Fruit fly (Drosophila melanogaster): ENCODE data around the gene CG31445.

DNA sequence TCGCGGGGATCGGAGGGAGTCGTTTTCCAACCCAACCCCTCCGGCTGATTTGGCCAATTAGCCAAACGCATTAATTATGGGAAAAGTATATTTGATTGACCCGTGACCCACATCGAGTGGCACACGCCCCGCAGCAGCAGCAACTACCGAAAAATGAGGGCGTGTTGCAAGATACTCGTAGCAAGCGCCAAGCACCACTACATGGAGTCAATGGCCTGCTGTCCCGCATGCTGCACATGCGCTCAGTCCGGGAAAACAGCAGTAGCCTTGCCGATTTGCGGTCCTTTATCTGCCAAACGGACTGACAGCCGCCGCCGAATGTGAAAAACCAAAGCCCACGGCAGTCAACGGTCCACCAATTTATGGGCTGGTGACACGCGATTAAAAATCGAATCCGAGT, 27.3 kb downstream of the CG31445 start:
- TF ChIP-seq CG12768 (GFP tag; optimal IDR thresholded peaks at IDR 0.05) (no peak), Mnt (GFP tag; optimal IDR thresholded peaks at IDR 0.05) (no peak), CG5204 (GFP tag; optimal IDR thresholded peaks at IDR 0.05) (no peak), Hr96 (GFP tag; optimal IDR thresholded peaks at IDR 0.05) (no peak), cnc (optimal IDR thresholded peaks at IDR 0.05) (no peak), pad (GFP tag; optimal IDR thresholded peaks at IDR 0.05) (no peak), bab1 (GFP tag; optimal IDR thresholded peaks at IDR 0.05) (no peak), CG11617 (GFP tag; optimal IDR thresholded peaks at IDR 0.05) (no peak), tj (GFP tag; optimal IDR thresholded peaks at IDR 0.05) (no peak), CG14711 (tag; optimal IDR thresholded peaks at IDR 0.05) (no peak)

Measured in whole organism, adult.